Worm (Caenorhabditis elegans) whole organism, early embryonic: ENCODE measurements around the gene ztf-28.

Experiments used
- B0310.2 ChIP-seq: sonication (generic microtip); optimal IDR thresholded peaks from 2 replicates; lab custom pipeline; 2016; ENCODE audit warnings: mild to moderate bottlenecking, missing genetic modification characterization, missing compliant biosample characterization
- F13C5.2 ChIP-seq: sonication (generic microtip); optimal IDR thresholded peaks from 2 replicates; lab custom pipeline; 2017; ENCODE audit warnings: mild to moderate bottlenecking, missing genetic modification characterization, inconsistent platforms, missing compliant biosample characterization
- aly-1 ChIP-seq: sonication (generic microtip); optimal IDR thresholded peaks from 2 replicates; lab custom pipeline; 2016; ENCODE audit warnings: missing genetic modification characterization, missing compliant biosample characterization
- ama-1 ChIP-seq: fragments of 150-350 bp; optimal IDR thresholded peaks from 2 replicates; lab custom pipeline; 2014
- ceh-13 ChIP-seq: fragments of 200-800 bp; sonication (Bioruptor generic); optimal IDR thresholded peaks from 2 replicates; lab custom pipeline; 2018; ENCODE audit warnings: mild to moderate bottlenecking, missing genetic modification characterization, missing compliant biosample characterization
- ceh-36 ChIP-seq: sonication (generic microtip); optimal IDR thresholded peaks from 2 replicates; lab custom pipeline; 2016; ENCODE audit warnings: missing genetic modification characterization, inconsistent platforms, missing compliant biosample characterization
- ets-7 ChIP-seq: sonication (generic microtip); optimal IDR thresholded peaks from 2 replicates; lab custom pipeline; 2016; ENCODE audit warnings: missing genotype, missing genetic modification characterization, missing compliant biosample characterization
- flt-1 ChIP-seq: fragments of 200-800 bp; sonication (Bioruptor generic); IDR thresholded peaks from 2 replicates; pipeline ENCODE4 v1.3.6; 2022; ENCODE audit warnings: missing genetic modification characterization, missing compliant biosample characterization
- hmbx-1 ChIP-seq: sonication (generic microtip); optimal IDR thresholded peaks from 2 replicates; lab custom pipeline; 2016; ENCODE audit warnings: mild to moderate bottlenecking, missing genetic modification characterization, missing compliant biosample characterization
- hmg-4 ChIP-seq: fragments of 200-800 bp; sonication (Bioruptor generic); optimal IDR thresholded peaks from 2 replicates; lab custom pipeline; 2018; ENCODE audit warnings: mild to moderate bottlenecking, missing genetic modification characterization, missing compliant biosample characterization
- hnd-1 ChIP-seq: sonication (generic microtip); optimal IDR thresholded peaks from 2 replicates; lab custom pipeline; 2016; ENCODE audit warnings: missing genetic modification characterization, missing compliant biosample characterization
- pes-1 ChIP-seq: fragments of 200-800 bp; sonication (Bioruptor generic); IDR thresholded peaks from 2 replicates; pipeline ENCODE4 v1.3.6; 2022; ENCODE audit warnings: missing genetic modification reagents, missing genetic modification characterization, missing compliant biosample characterization
- scrt-1 ChIP-seq: fragments of 200-800 bp; sonication (Bioruptor generic); IDR thresholded peaks from 2 replicates; pipeline ENCODE4 v1.3.6; 2022; ENCODE audit warnings: missing genetic modification characterization, missing compliant biosample characterization
- sea-1 ChIP-seq: fragments of 200-800 bp; sonication (Bioruptor generic); conservative IDR thresholded peaks from 2 replicates; pipeline ENCODE4 v1.3.6; 2022; ENCODE audit warnings: missing genetic modification characterization, missing compliant biosample characterization
- tbx-11 ChIP-seq: fragments of 200-800 bp; sonication (Bioruptor generic); IDR thresholded peaks from 2 replicates; pipeline ENCODE4 v1.3.6; 2022; ENCODE audit warnings: missing genetic modification characterization, missing compliant biosample characterization
- tbx-37 ChIP-seq: fragments of 200-800 bp; sonication (Bioruptor generic); conservative IDR thresholded peaks from 2 replicates; pipeline ENCODE4 v1.3.6; 2022; ENCODE audit warnings: missing genetic modification reagents, missing genetic modification characterization, missing compliant biosample characterization
- tra-4 ChIP-seq: sonication (generic microtip); optimal IDR thresholded peaks from 2 replicates; lab custom pipeline; 2017; ENCODE audit warnings: missing genetic modification characterization, missing compliant biosample characterization

ztf-28 gene

ce11 chrV:2135323-2135722, 44.9 kb downstream of the ztf-28 start:
- TF ChIP-seq ama-1 (no peak), tra-4 (tag; lab: Kevin White, UChicago) (no peak), tbx-11 (no peak), hnd-1 (tag; lab: Kevin White, UChicago) (no peak), B0310.2 (no peak), ets-7 (no peak), sea-1 (no peak), pes-1 (GFP tag; lab: Robert Waterston, UW) (no peak), ceh-13 (GFP tag; lab: Kevin White, UChicago) (no peak), aly-1 (no peak), flt-1 (no peak), F13C5.2 (tag; lab: Kevin White, UChicago) (no peak), ceh-36 (tag; lab: Kevin White, UChicago) (no peak), scrt-1 (GFP tag; lab: Robert Waterston, UW) (no peak), hmg-4 (GFP tag; lab: Kevin White, UChicago) (no peak), tbx-37 (GFP tag; lab: Robert Waterston, UW) (no peak), hmbx-1 (tag; lab: Kevin White, UChicago) (no peak)

ce11 chrV:2137010-2137409, 46.5 kb downstream of the ztf-28 start:
- no peak for TF ChIP-seq F13C5.2 (tag; lab: Kevin White, UChicago)
- TF ChIP-seq tbx-11 = no peak
- TF ChIP-seq hmbx-1 (tag; lab: Kevin White, UChicago) = no peak
- TF ChIP-seq flt-1 = no peak
- TF ChIP-seq B0310.2 = no peak
- TF ChIP-seq scrt-1 (GFP tag; lab: Robert Waterston, UW) = no peak
- no peak for TF ChIP-seq ets-7
- no peak for TF ChIP-seq tbx-37 (GFP tag; lab: Robert Waterston, UW)
- no peak for TF ChIP-seq ceh-13 (GFP tag; lab: Kevin White, UChicago)
- no peak for TF ChIP-seq pes-1 (GFP tag; lab: Robert Waterston, UW)
- no peak for TF ChIP-seq hmg-4 (GFP tag; lab: Kevin White, UChicago)
- no peak for TF ChIP-seq ama-1
- no peak for TF ChIP-seq hnd-1 (tag; lab: Kevin White, UChicago)
- TF ChIP-seq aly-1 = no peak
- TF ChIP-seq ceh-36 (tag; lab: Kevin White, UChicago) = no peak
- TF ChIP-seq sea-1 = no peak
- TF ChIP-seq tra-4 (tag; lab: Kevin White, UChicago) = no peak

- TF ChIP-seq F13C5.2 (tag; lab: Kevin White, UChicago) (no peak), sea-1 (no peak), aly-1 (no peak), ceh-13 (GFP tag; lab: Kevin White, UChicago) (no peak), hmg-4 (GFP tag; lab: Kevin White, UChicago) (no peak), B0310.2 (no peak), hnd-1 (tag; lab: Kevin White, UChicago) (no peak), ets-7 (no peak), pes-1 (GFP tag; lab: Robert Waterston, UW) (no peak), tbx-11 (no peak), flt-1 (no peak), ceh-36 (tag; lab: Kevin White, UChicago) (no peak), ama-1 (no peak)
Measured at ce11 chrV:2138287-2138686, 47.8 kb downstream of the ztf-28 start.

ce11 chrV:2139918-2140317, 49.4 kb downstream of the ztf-28 start, which contains the start of gene F22F7.7:
TSS of gene F22F7.7 (minus strand) at chrV:2140042.
- no peak for TF ChIP-seq ets-7
